Fruit fly (Drosophila melanogaster) whole organism, embryonic: ENCODE measurements around the gene CG31638.

Experiments
- Ada2b ChIP-seq: fragments of 200-800 bp; sonication (Bioruptor generic); IDR thresholded peaks from 2 replicates; pipeline ENCODE4 v1.3.6; 2022; ENCODE audit warnings: missing biosample characterization, missing genetic modification characterization
- Atf6 ChIP-seq: fragments of 200-800 bp; sonication (Bioruptor generic); IDR thresholded peaks from 2 replicates; pipeline ENCODE4 v1.3.6; 2022; ENCODE audit warnings: missing biosample characterization, missing genetic modification characterization
- Bgb ChIP-seq: fragments of 200-800 bp; sonication (Bioruptor generic); IDR thresholded peaks from 2 replicates; pipeline ENCODE4 v1.3.6; 2022; ENCODE audit warnings: missing biosample characterization, missing genetic modification characterization; ENCODE audit not compliant: partially characterized antibody
- CG11247 ChIP-seq: fragments of 200-800 bp; sonication (Bioruptor generic); IDR thresholded peaks from 2 replicates; pipeline ENCODE4 v1.3.6; 2022; ENCODE audit warnings: missing biosample characterization, missing genetic modification characterization
- CG13775 ChIP-seq: fragments of 200-800 bp; sonication (Bioruptor generic); optimal IDR thresholded peaks from 3 replicates; lab custom pipeline; 2017; ENCODE audit warnings: missing biosample characterization, mild to moderate bottlenecking, missing genetic modification characterization
- CG1647 ChIP-seq: fragments of 200-800 bp; sonication (Bioruptor generic); optimal IDR thresholded peaks from 3 replicates; lab custom pipeline; 2016; ENCODE audit warnings: missing biosample characterization, missing genetic modification characterization
- CG16815 ChIP-seq: fragments of 200-800 bp; sonication (Bioruptor generic); optimal IDR thresholded peaks from 3 replicates; lab custom pipeline; 2017; ENCODE audit warnings: missing biosample characterization, mild to moderate bottlenecking, missing genetic modification characterization
- CG17612 ChIP-seq: fragments of 200-800 bp; sonication (Bioruptor generic); IDR thresholded peaks from 2 replicates; pipeline ENCODE4 v1.3.6; 2022; ENCODE audit warnings: missing biosample characterization, missing genetic modification characterization
- CG18619 ChIP-seq: fragments of 200-800 bp; sonication (Bioruptor generic); optimal IDR thresholded peaks from 3 replicates; lab custom pipeline; 2017; ENCODE audit warnings: missing biosample characterization, mild to moderate bottlenecking, missing genetic modification characterization
- CG18764 ChIP-seq: fragments of 200-800 bp; sonication (Bioruptor generic); optimal IDR thresholded peaks from 3 replicates; lab custom pipeline; 2016; ENCODE audit warnings: missing biosample characterization, missing genetic modification characterization
- CG2678 ChIP-seq: fragments of 200-800 bp; sonication (Bioruptor generic); optimal IDR thresholded peaks from 3 replicates; lab custom pipeline; 2019; ENCODE audit warnings: missing biosample characterization, mild to moderate bottlenecking, missing genetic modification characterization, moderate library complexity
- CG34376 ChIP-seq: fragments of 200-800 bp; sonication (Bioruptor generic); optimal IDR thresholded peaks from 2 replicates; lab custom pipeline; 2018; ENCODE audit warnings: missing biosample characterization, mild to moderate bottlenecking, missing genetic modification characterization
- CG3847 ChIP-seq: fragments of 200-800 bp; sonication (Bioruptor generic); IDR thresholded peaks from 2 replicates; pipeline ENCODE4 v1.3.6; 2022; ENCODE audit warnings: missing biosample characterization, missing genetic modification characterization
- CG8478 ChIP-seq: fragments of >200 bp; optimal IDR thresholded peaks from 2 replicates; lab custom pipeline; 2018
- CG8924 ChIP-seq: fragments of 200-800 bp; optimal IDR thresholded peaks from 3 replicates; lab custom pipeline; 2019; ENCODE audit warnings: missing biosample characterization, mild to moderate bottlenecking, missing genetic modification characterization, moderate library complexity
- CG9609 ChIP-seq: fragments of 200-800 bp; sonication (Bioruptor generic); optimal IDR thresholded peaks from 3 replicates; lab custom pipeline; 2016; ENCODE audit warnings: missing biosample characterization, missing genetic modification characterization
- D ChIP-seq, 2 experiments: fragments of 200-800 bp in 1 of 2; fragments of >200 bp in 1 of 2; sonication (Bioruptor generic) in 1 of 2; optimal IDR thresholded peaks; 2 replicates in 1 of 2; 3 replicates in 1 of 2; lab custom pipeline; 2017; ENCODE audit warnings: mild to moderate bottlenecking in 1 of 2, missing biosample characterization in 1 of 2, missing genetic modification characterization in 1 of 2, missing genetic modification reagents in 1 of 2
- D19A ChIP-seq: fragments of 200-800 bp; optimal IDR thresholded peaks from 3 replicates; lab custom pipeline; 2019; ENCODE audit warnings: missing biosample characterization, mild to moderate bottlenecking, missing genetic modification characterization, moderate library complexity
- Gug ChIP-seq: fragments of 200-800 bp; sonication (Bioruptor generic); IDR thresholded peaks from 4 replicates; pipeline ENCODE4 v1.3.6; 2022; ENCODE audit warnings: missing biosample characterization, missing genetic modification characterization
- Hr3 ChIP-seq: fragments of 200-800 bp; sonication (Bioruptor generic); optimal IDR thresholded peaks from 3 replicates; lab custom pipeline; 2016; ENCODE audit warnings: missing biosample characterization, missing genetic modification characterization
- Lhr ChIP-seq: fragments of 200-800 bp; sonication (Bioruptor generic); optimal IDR thresholded peaks from 3 replicates; lab custom pipeline; 2017; ENCODE audit warnings: mild to moderate bottlenecking, missing biosample characterization, missing genetic modification reagents, missing genetic modification characterization
- Lim3 ChIP-seq: fragments of 200-800 bp; sonication (Bioruptor generic); IDR thresholded peaks from 2 replicates; pipeline ENCODE4 v1.3.6; 2022; ENCODE audit warnings: missing biosample characterization, missing genetic modification characterization
- Lpt ChIP-seq: fragments of >200 bp; optimal IDR thresholded peaks from 2 replicates; lab custom pipeline; 2018; ENCODE audit warnings: missing biosample characterization, missing genetic modification characterization
- Nf-YB ChIP-seq: fragments of 200-800 bp; sonication (Bioruptor generic); optimal IDR thresholded peaks from 3 replicates; lab custom pipeline; 2019; ENCODE audit warnings: missing biosample characterization, mild to moderate bottlenecking, missing genetic modification characterization, moderate library complexity
- PHDP ChIP-seq: fragments of 200-800 bp; sonication (Bioruptor generic); optimal IDR thresholded peaks from 3 replicates; lab custom pipeline; 2018; ENCODE audit warnings: missing biosample characterization, mild to moderate bottlenecking, missing genetic modification characterization, moderate library complexity
- Poxn ChIP-seq: fragments of 200-800 bp; sonication (Bioruptor generic); IDR thresholded peaks from 2 replicates; pipeline ENCODE4 v1.3.6; 2022; ENCODE audit warnings: missing biosample characterization, missing genetic modification characterization
- YL-1 ChIP-seq: fragments of 200-800 bp; sonication (Bioruptor generic); optimal IDR thresholded peaks from 3 replicates; lab custom pipeline; 2017; ENCODE audit warnings: missing biosample characterization, mild to moderate bottlenecking, missing genetic modification characterization
- ab ChIP-seq: fragments of 200-800 bp; sonication (Bioruptor generic); optimal IDR thresholded peaks from 2 replicates; lab custom pipeline; 2016; ENCODE audit warnings: missing biosample characterization, missing genetic modification characterization
- ap ChIP-seq: fragments of 200-800 bp; sonication (Bioruptor generic); IDR thresholded peaks from 2 replicates; pipeline ENCODE4 v1.3.6; 2022; ENCODE audit warnings: missing biosample characterization, missing genetic modification characterization
- ase ChIP-seq: fragments of 200-800 bp; sonication (Bioruptor generic); IDR thresholded peaks from 3 replicates; pipeline ENCODE4 v1.3.6; 2022; ENCODE audit warnings: missing biosample characterization, missing genetic modification characterization
- az2 ChIP-seq: fragments of 200-800 bp; sonication (Bioruptor generic); optimal IDR thresholded peaks from 3 replicates; lab custom pipeline; 2016; ENCODE audit warnings: missing biosample characterization, missing genetic modification characterization
- bowl ChIP-seq: fragments of 200-800 bp; sonication (Bioruptor generic); IDR thresholded peaks from 2 replicates; pipeline ENCODE4 v1.3.6; 2022; ENCODE audit warnings: missing biosample characterization, missing genetic modification characterization
- chinmo ChIP-seq: fragments of 200-800 bp; sonication (Bioruptor generic); IDR thresholded peaks from 4 replicates; pipeline ENCODE4 v1.3.6; 2022; ENCODE audit warnings: missing biosample characterization, missing genetic modification characterization; ENCODE audit not compliant: partially characterized antibody
- dimm ChIP-seq: fragments of 200-800 bp; sonication (Bioruptor generic); IDR thresholded peaks from 2 replicates; pipeline ENCODE4 v1.3.6; 2022; ENCODE audit warnings: missing biosample characterization, missing genetic modification characterization
- disco-r ChIP-seq: fragments of 200-800 bp; sonication (Bioruptor generic); optimal IDR thresholded peaks from 2 replicates; lab custom pipeline; 2016; ENCODE audit warnings: missing biosample characterization, missing genetic modification characterization
- dpn ChIP-seq, 2 experiments: fragments of 200-800 bp; sonication (Bioruptor generic); optimal IDR thresholded peaks; 3 replicates each; lab custom pipeline; 2016; ENCODE audit warnings: missing biosample characterization in 2 of 2, missing genetic modification characterization in 2 of 2
- ewg ChIP-seq: fragments of 200-800 bp; sonication (Bioruptor generic); optimal IDR thresholded peaks from 3 replicates; lab custom pipeline; 2017; ENCODE audit warnings: mild to moderate bottlenecking, missing biosample characterization, missing genetic modification reagents, missing genetic modification characterization
- fd96Cb ChIP-seq: fragments of 200-800 bp; sonication (Bioruptor generic); optimal IDR thresholded peaks from 2 replicates; lab custom pipeline; 2018; ENCODE audit warnings: missing biosample characterization, mild to moderate bottlenecking, missing genetic modification characterization, moderate library complexity
- fru ChIP-seq: fragments of >200 bp; optimal IDR thresholded peaks from 2 replicates; lab custom pipeline; 2017
- lmd ChIP-seq: fragments of 200-800 bp; sonication (Bioruptor generic); IDR thresholded peaks from 2 replicates; pipeline ENCODE4 v1.3.6; 2022; ENCODE audit warnings: missing biosample characterization, missing genetic modification characterization
- nau ChIP-seq: fragments of 200-800 bp; sonication (Bioruptor generic); optimal IDR thresholded peaks from 3 replicates; lab custom pipeline; 2017; ENCODE audit warnings: missing biosample characterization, mild to moderate bottlenecking, missing genetic modification characterization, missing genetic modification reagents
- phol ChIP-seq: fragments of 200-800 bp; sonication (Bioruptor generic); optimal IDR thresholded peaks from 3 replicates; lab custom pipeline; 2018; ENCODE audit warnings: missing biosample characterization, mild to moderate bottlenecking, missing genetic modification characterization, moderate library complexity
- pros ChIP-seq: fragments of 200-800 bp; sonication (Bioruptor generic); optimal IDR thresholded peaks from 3 replicates; lab custom pipeline; 2019; ENCODE audit warnings: missing biosample characterization, mild to moderate bottlenecking, missing genetic modification characterization, moderate library complexity
- pzg ChIP-seq: fragments of 200-800 bp; sonication (Bioruptor generic); optimal IDR thresholded peaks from 3 replicates; lab custom pipeline; 2018; ENCODE audit warnings: missing biosample characterization, mild to moderate bottlenecking, missing genetic modification characterization, moderate library complexity
- sc ChIP-seq, 3 experiments: fragments of >200 bp in 2 of 3; fragments of 200-800 bp in 1 of 3; sonication (Bioruptor generic) in 1 of 3; optimal IDR thresholded peaks; 2 replicates in 2 of 3; 3 replicates in 1 of 3; lab custom pipeline; 2017; ENCODE audit warnings: mild to moderate bottlenecking in 1 of 3, missing biosample characterization in 1 of 3, missing genetic modification characterization in 1 of 3, missing genetic modification reagents in 1 of 3
- sob ChIP-seq: fragments of 200-800 bp; sonication (Bioruptor generic); IDR thresholded peaks from 2 replicates; pipeline ENCODE4 v1.3.6; 2022; ENCODE audit warnings: missing biosample characterization, missing genetic modification characterization
- sr ChIP-seq: fragments of 200-800 bp; sonication (Bioruptor generic); IDR thresholded peaks from 3 replicates; pipeline ENCODE4 v1.3.6; 2022; ENCODE audit warnings: missing biosample characterization, missing genetic modification characterization
- stc ChIP-seq: fragments of 200-800 bp; sonication (Bioruptor generic); IDR thresholded peaks from 2 replicates; pipeline ENCODE4 v1.3.6; 2022; ENCODE audit warnings: missing biosample characterization, missing genetic modification characterization
- vfl ChIP-seq: fragments of 200-800 bp; sonication (Bioruptor generic); optimal IDR thresholded peaks from 2 replicates; lab custom pipeline; 2016; ENCODE audit warnings: missing biosample characterization, missing genetic modification characterization
- zen2 ChIP-seq: fragments of 200-800 bp; sonication (Bioruptor generic); IDR thresholded peaks from 3 replicates; pipeline ENCODE4 v1.3.6; 2022; ENCODE audit warnings: missing biosample characterization, missing genetic modification characterization; ENCODE audit not compliant: partially characterized antibody

Gene CG31638

dm6 chr2L:6479226-6479906, 11.5 kb upstream of the CG31638 start (continued):
- TF ChIP-seq CG8924 (peak; percentile 97), YL-1 (GFP tag; lab: Kevin White, UChicago) (peak; percentile 78), pros (GFP tag; lab: Kevin White, UChicago) (peak; percentile 30), Lim3 (no peak), D19A (tag; lab: Kevin White, UChicago) (peak; percentile 42), CG17612 (no peak), Gug (GFP tag; lab: Robert Waterston, UW) (no peak), CG16815 (GFP tag; lab: Kevin White, UChicago) (no peak), nau (peak; percentile 57), fru (no peak), Ada2b (GFP tag; lab: Robert Waterston, UW) (no peak), dimm (GFP tag; lab: Robert Waterston, UW) (no peak), CG2678 (peak; percentile 54), Nf-YB (GFP tag; lab: Kevin White, UChicago) (no peak), sr (GFP tag; lab: Robert Waterston, UW) (peak; percentile 14; the same call in 2 of the 3 replicates), vfl (GFP tag; lab: Kevin White, UChicago) (no peak), CG34376 (GFP tag; lab: Kevin White, UChicago) (peak; percentile 71), fd96Cb (tag; lab: Kevin White, UChicago) (no peak), Lhr (no peak), phol (tag; lab: Kevin White, UChicago) (no peak), dpn (GFP tag; optimal IDR thresholded peaks at IDR 0.05; lab: Kevin White, UChicago) (no peak), Atf6 (GFP tag; lab: Robert Waterston, UW) (0 out of 2 replicates have a peak, but pooled peaks have one; percentile 6), pzg (GFP tag; lab: Kevin White, UChicago) (no peak), CG9609 (no peak), CG8478 (lab: Kevin White, UChicago) (no peak), sob (GFP tag; lab: Robert Waterston, UW) (peak; percentile 53; the same call in 1 of the 2 replicates), ap (GFP tag; lab: Robert Waterston, UW) (no peak), sc (optimal IDR thresholded peaks at IDR 0.05; lab: Kevin White, UChicago) (no peak), sc (GFP tag; optimal IDR thresholded peaks at IDR 0.05; lab: Kevin White, UChicago) (no peak), Bgb (no peak; the same call in 1 of the 2 replicates), ab (no peak), PHDP (tag; lab: Kevin White, UChicago) (peak; percentile 55), bowl (GFP tag; lab: Robert Waterston, UW) (0 out of 2 replicates have a peak, but pooled peaks have one; percentile 23), Lpt (GFP tag; lab: Kevin White, UChicago) (no peak), CG3847 (GFP tag; lab: Robert Waterston, UW) (no peak), lmd (GFP tag; lab: Robert Waterston, UW) (no peak), CG13775 (GFP tag; lab: Kevin White, UChicago) (no peak), CG1647 (no peak), ewg (GFP tag; lab: Kevin White, UChicago) (no peak), CG18764 (GFP tag; lab: Kevin White, UChicago) (no peak), chinmo (GFP tag; lab: Robert Waterston, UW) (peak; percentile 68; the same call in 1 of the 4 replicates), az2 (GFP tag; lab: Kevin White, UChicago) (no peak), stc (peak; percentile 49; the same call in 1 of the 2 replicates), Poxn (GFP tag; lab: Robert Waterston, UW) (no peak), CG11247 (no peak), disco-r (GFP tag; lab: Kevin White, UChicago) (no peak), CG18619 (peak; percentile 34), D (optimal IDR thresholded peaks at IDR 0.05; lab: Kevin White, UChicago) (no peak), D (GFP tag; optimal IDR thresholded peaks at IDR 0.05; lab: Kevin White, UChicago) (peak; percentile 20), ase (GFP tag; lab: Robert Waterston, UW) (no peak), Hr3 (GFP tag; lab: Kevin White, UChicago) (no peak), zen2 (GFP tag; lab: Robert Waterston, UW) (no peak)
